Worm (Caenorhabditis elegans) whole organism, midembryonic: ENCODE data around the gene C34E11.4.

Source experiments
- T22C8.4 ChIP-seq: fragments of 200-800 bp; sonication (Bioruptor generic); IDR thresholded peaks from 2 replicates; pipeline ENCODE4 v1.3.6; 2022; ENCODE audit warnings: missing genetic modification characterization, missing compliant biosample characterization
- cog-1 ChIP-seq: sonication (generic microtip); optimal IDR thresholded peaks from 2 replicates; lab custom pipeline; 2016; ENCODE audit warnings: missing genetic modification characterization, missing compliant biosample characterization
- flt-1 ChIP-seq: fragments of 200-800 bp; sonication (Bioruptor generic); IDR thresholded peaks from 2 replicates; pipeline ENCODE4 v1.3.6; 2022; ENCODE audit warnings: missing genetic modification characterization, missing compliant biosample characterization
- klf-2 ChIP-seq: fragments of 200-800 bp; sonication (Bioruptor generic); conservative IDR thresholded peaks from 2 replicates; pipeline ENCODE4 v1.3.6; 2022; ENCODE audit warnings: missing genetic modification reagents, missing genetic modification characterization, missing compliant biosample characterization
- med-1 ChIP-seq: sonication (generic microtip); optimal IDR thresholded peaks from 2 replicates; lab custom pipeline; 2017; ENCODE audit warnings: missing genetic modification characterization, mild to moderate bottlenecking, missing compliant biosample characterization, antibody characterized with exemption, missing genetic modification reagents; ENCODE audit not compliant: insufficient read depth
- ref-1 ChIP-seq: fragments of 200-800 bp; sonication (Bioruptor generic); conservative IDR thresholded peaks from 2 replicates; pipeline ENCODE4 v1.3.6; 2022; ENCODE audit warnings: missing genetic modification reagents, missing genetic modification characterization, missing compliant biosample characterization
- tab-1 ChIP-seq: fragments of 200-800 bp; sonication (Bioruptor generic); IDR thresholded peaks from 2 replicates; pipeline ENCODE4 v1.3.6; 2022; ENCODE audit warnings: missing genetic modification characterization, missing compliant biosample characterization
- ztf-23 ChIP-seq: fragments of 200-800 bp; sonication (Bioruptor generic); IDR thresholded peaks from 2 replicates; pipeline ENCODE4 v1.3.6; 2022; ENCODE audit warnings: missing genetic modification reagents, missing genetic modification characterization, missing compliant biosample characterization
- ztf-29 ChIP-seq: fragments of 200-800 bp; sonication (Bioruptor generic); IDR thresholded peaks from 2 replicates; pipeline ENCODE4 v1.3.6; 2022; ENCODE audit warnings: missing genetic modification reagents, missing genetic modification characterization, missing compliant biosample characterization

DNA sequence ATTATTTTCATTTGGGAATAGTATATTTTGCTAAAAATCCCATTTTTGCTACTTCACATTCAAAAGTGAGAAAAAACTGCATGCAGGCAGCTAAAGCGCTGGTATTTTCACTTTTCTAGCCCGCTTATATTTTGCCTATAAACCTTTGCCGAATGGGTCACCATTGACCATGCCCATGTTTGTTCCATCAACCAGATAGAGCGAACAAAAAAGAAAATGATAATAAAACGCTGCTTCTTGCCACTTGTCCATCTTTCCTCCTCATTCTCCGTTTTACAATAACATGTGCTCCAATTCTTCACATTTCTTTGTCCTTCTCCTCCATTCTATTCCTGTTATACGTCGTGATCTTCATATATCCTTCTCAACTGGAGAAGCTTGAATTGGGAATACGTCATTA is 19.7 kb downstream of the C34E11.4 start, which contains the start of gene tag-241:
- TF ChIP-seq ztf-23 (GFP tag; lab: Robert Waterston, UW) (no peak), T22C8.4 (no peak), flt-1 (GFP tag; lab: Robert Waterston, UW) (no peak), ref-1 (no peak), med-1 (no peak), klf-2 (GFP tag; lab: Robert Waterston, UW) (no peak), ztf-29 (no peak), cog-1 (tag; lab: Kevin White, UChicago) (no peak), tab-1 (GFP tag; lab: Robert Waterston, UW) (no peak)
